Worm (Caenorhabditis elegans) whole organism, L3 larva: Measurements from ENCODE around the gene hlh-25.

ENCODE experiments used
- ZK546.5 ChIP-seq: sonication (generic microtip); optimal IDR thresholded peaks from 2 replicates; lab custom pipeline; 2017; ENCODE audit warnings: missing biosample characterization, missing genetic modification characterization
- aly-2 ChIP-seq: fragments of 150-350 bp; optimal IDR thresholded peaks from 2 replicates; lab custom pipeline; 2014; ENCODE audit warnings: missing biosample characterization, missing genetic modification characterization
- ceh-16 ChIP-seq: sonication (generic microtip); optimal IDR thresholded peaks from 2 replicates; lab custom pipeline; 2017; ENCODE audit warnings: missing biosample characterization, missing genetic modification characterization
- ceh-28 ChIP-seq: fragments of 150-350 bp; optimal IDR thresholded peaks from 2 replicates; lab custom pipeline; 2014; ENCODE audit warnings: missing biosample characterization, missing genetic modification reagents, missing genetic modification characterization
- ceh-9 ChIP-seq: sonication (generic microtip); optimal IDR thresholded peaks from 2 replicates; lab custom pipeline; 2018; ENCODE audit warnings: missing biosample characterization, missing genetic modification characterization
- elt-1 ChIP-seq: fragments of 150-350 bp; optimal IDR thresholded peaks from 2 replicates; lab custom pipeline; 2014; ENCODE audit warnings: missing biosample characterization, missing genetic modification characterization
- elt-2 ChIP-seq: sonication (generic microtip); optimal IDR thresholded peaks from 2 replicates; lab custom pipeline; 2016; ENCODE audit warnings: missing genetic modification reagents, mild to moderate bottlenecking, missing genetic modification characterization, missing compliant biosample characterization
- fkh-10 ChIP-seq: sonication (generic microtip); optimal IDR thresholded peaks from 2 replicates; lab custom pipeline; 2017; ENCODE audit warnings: missing biosample characterization, missing genetic modification reagents, missing genetic modification characterization
- fkh-2 ChIP-seq: fragments of 150-350 bp; optimal IDR thresholded peaks from 2 replicates; lab custom pipeline; 2014; ENCODE audit warnings: missing biosample characterization, missing genetic modification reagents, missing genetic modification characterization
- fos-1 ChIP-seq: fragments of 150-350 bp; optimal IDR thresholded peaks from 2 replicates; lab custom pipeline; 2014; ENCODE audit warnings: missing biosample characterization, missing genetic modification characterization
- lin-15B ChIP-seq: fragments of 150-350 bp; optimal IDR thresholded peaks from 2 replicates; lab custom pipeline; 2014; ENCODE audit warnings: missing biosample characterization, missing genetic modification characterization
- lin-39 ChIP-seq: fragments of 150-350 bp; optimal IDR thresholded peaks from 2 replicates; lab custom pipeline; 2018; ENCODE audit warnings: missing biosample characterization, missing genetic modification reagents, missing genetic modification characterization
- mml-1 ChIP-seq: fragments of 150-350 bp; sonication (generic microtip); optimal IDR thresholded peaks from 3 replicates; lab custom pipeline; 2014; ENCODE audit warnings: missing biosample characterization, missing genetic modification characterization
- nfya-1 ChIP-seq: sonication (generic microtip); optimal IDR thresholded peaks from 2 replicates; lab custom pipeline; 2017; ENCODE audit warnings: missing genetic modification characterization, mild to moderate bottlenecking, missing compliant biosample characterization, antibody characterized with exemption, moderate library complexity; ENCODE audit not compliant: insufficient read depth
- nhr-12 ChIP-seq: fragments of 150-350 bp; optimal IDR thresholded peaks from 2 replicates; lab custom pipeline; 2014; ENCODE audit warnings: missing biosample characterization, missing genetic modification characterization
- nhr-237 ChIP-seq: fragments of 150-350 bp; optimal IDR thresholded peaks from 2 replicates; lab custom pipeline; 2014; ENCODE audit warnings: missing biosample characterization, missing genetic modification characterization
- nhr-25 ChIP-seq: sonication (generic microtip); optimal IDR thresholded peaks from 2 replicates; lab custom pipeline; 2017; ENCODE audit warnings: missing biosample characterization, missing genetic modification characterization
- nhr-43 ChIP-seq: sonication (generic microtip); optimal IDR thresholded peaks from 2 replicates; lab custom pipeline; 2016; ENCODE audit warnings: mild to moderate bottlenecking, missing genetic modification characterization, missing compliant biosample characterization; ENCODE audit not compliant: poor library complexity, severe bottlenecking
- nhr-76 ChIP-seq: fragments of 150-350 bp; sonication (generic microtip); optimal IDR thresholded peaks from 5 replicates; lab custom pipeline; 2014; ENCODE audit warnings: missing biosample characterization, missing genetic modification characterization
- nhr-77 ChIP-seq: fragments of 150-350 bp; optimal IDR thresholded peaks from 2 replicates; lab custom pipeline; 2014; ENCODE audit warnings: missing biosample characterization, missing genetic modification characterization
- pha-4 ChIP-seq: fragments of 150-350 bp; optimal IDR thresholded peaks from 2 replicates; lab custom pipeline; 2014; ENCODE audit warnings: missing biosample characterization, missing genetic modification reagents, missing genetic modification characterization
- pqm-1 ChIP-seq: fragments of 150-350 bp; optimal IDR thresholded peaks from 2 replicates; lab custom pipeline; 2017; ENCODE audit warnings: missing biosample characterization, missing genetic modification characterization, inconsistent platforms
- skn-1 ChIP-seq: fragments of 150-350 bp; optimal IDR thresholded peaks from 2 replicates; lab custom pipeline; 2014; ENCODE audit warnings: missing biosample characterization, missing genetic modification characterization
- snpc-4 ChIP-seq: fragments of 150-350 bp; optimal IDR thresholded peaks from 2 replicates; lab custom pipeline; 2014; ENCODE audit warnings: missing biosample characterization, missing genetic modification characterization
- tbx-2 ChIP-seq: sonication (generic microtip); optimal IDR thresholded peaks from 2 replicates; lab custom pipeline; 2016; ENCODE audit warnings: mild to moderate bottlenecking, missing genetic modification characterization, missing compliant biosample characterization
- unc-39 ChIP-seq: sonication (generic microtip); optimal IDR thresholded peaks from 4 replicates; lab custom pipeline; 2017; ENCODE audit warnings: missing biosample characterization, missing genetic modification characterization
- unc-62 ChIP-seq: fragments of 150-350 bp; sonication (generic microtip); optimal IDR thresholded peaks from 4 replicates; lab custom pipeline; 2014; ENCODE audit warnings: missing biosample characterization, missing genetic modification reagents, missing genetic modification characterization
- ztf-11 ChIP-seq: fragments of 150-350 bp; optimal IDR thresholded peaks from 2 replicates; lab custom pipeline; 2014; ENCODE audit warnings: missing biosample characterization, missing genetic modification characterization

Gene hlh-25

DNA sequence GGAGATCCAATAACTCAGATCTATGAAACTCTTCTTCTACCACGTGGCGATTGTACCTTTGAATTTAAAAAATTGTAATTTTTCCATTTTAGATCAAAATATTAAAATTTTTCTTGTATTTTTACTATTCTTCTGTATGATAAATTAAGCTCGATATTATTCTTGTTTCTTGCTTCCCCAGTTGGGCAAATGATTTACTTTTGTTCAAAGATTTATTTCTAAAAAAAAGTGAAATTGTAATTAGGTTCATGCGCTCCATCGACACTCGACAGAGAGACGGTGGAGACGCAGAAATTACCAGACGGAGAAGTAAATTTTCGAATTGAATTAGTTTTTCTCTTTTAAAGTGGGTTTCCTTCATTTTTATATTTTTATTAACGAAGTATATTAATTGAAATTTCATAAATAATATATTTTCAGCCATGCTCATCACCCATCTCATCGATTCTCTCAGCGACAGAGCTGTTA, 29.2 kb upstream of the hlh-25 start, which contains the start of gene npp-24:
Gene npp-24 (plus strand): TSS at position 51 of the 468 bp plus-strand sequence.
- peak; percentile 27 for TF ChIP-seq pha-4 (tag; lab: Kevin White, UChicago)
- TF ChIP-seq nhr-76 (tag; lab: Kevin White, UChicago): no peak
- TF ChIP-seq aly-2 (tag; lab: Kevin White, UChicago): no peak
- no peak for TF ChIP-seq nhr-12 (tag; lab: Kevin White, UChicago)
- TF ChIP-seq lin-15B (tag; lab: Kevin White, UChicago): peak; percentile 1
- TF ChIP-seq nhr-77: no peak
- TF ChIP-seq snpc-4: no peak
- TF ChIP-seq elt-2 (tag; lab: Kevin White, UChicago): peak; percentile 23
- TF ChIP-seq unc-39: no peak
- no peak for TF ChIP-seq mml-1 (tag; lab: Kevin White, UChicago)
- no peak for TF ChIP-seq fkh-10 (GFP tag; lab: Kevin White, UChicago)
- TF ChIP-seq pqm-1 (tag; lab: Kevin White, UChicago): no peak
- TF ChIP-seq ceh-28 (tag; lab: Kevin White, UChicago): no peak
- TF ChIP-seq tbx-2: no peak
- no peak for TF ChIP-seq skn-1
- TF ChIP-seq unc-62 (GFP tag; lab: Kevin White, UChicago): no peak
- TF ChIP-seq nhr-237 (tag; lab: Kevin White, UChicago): no peak
- no peak for TF ChIP-seq ceh-9 (tag; lab: Kevin White, UChicago)
- no peak for TF ChIP-seq nhr-43 (tag; lab: Kevin White, UChicago)
- no peak for TF ChIP-seq fos-1
- no peak for TF ChIP-seq elt-1 (tag; lab: Kevin White, UChicago)

DNA sequence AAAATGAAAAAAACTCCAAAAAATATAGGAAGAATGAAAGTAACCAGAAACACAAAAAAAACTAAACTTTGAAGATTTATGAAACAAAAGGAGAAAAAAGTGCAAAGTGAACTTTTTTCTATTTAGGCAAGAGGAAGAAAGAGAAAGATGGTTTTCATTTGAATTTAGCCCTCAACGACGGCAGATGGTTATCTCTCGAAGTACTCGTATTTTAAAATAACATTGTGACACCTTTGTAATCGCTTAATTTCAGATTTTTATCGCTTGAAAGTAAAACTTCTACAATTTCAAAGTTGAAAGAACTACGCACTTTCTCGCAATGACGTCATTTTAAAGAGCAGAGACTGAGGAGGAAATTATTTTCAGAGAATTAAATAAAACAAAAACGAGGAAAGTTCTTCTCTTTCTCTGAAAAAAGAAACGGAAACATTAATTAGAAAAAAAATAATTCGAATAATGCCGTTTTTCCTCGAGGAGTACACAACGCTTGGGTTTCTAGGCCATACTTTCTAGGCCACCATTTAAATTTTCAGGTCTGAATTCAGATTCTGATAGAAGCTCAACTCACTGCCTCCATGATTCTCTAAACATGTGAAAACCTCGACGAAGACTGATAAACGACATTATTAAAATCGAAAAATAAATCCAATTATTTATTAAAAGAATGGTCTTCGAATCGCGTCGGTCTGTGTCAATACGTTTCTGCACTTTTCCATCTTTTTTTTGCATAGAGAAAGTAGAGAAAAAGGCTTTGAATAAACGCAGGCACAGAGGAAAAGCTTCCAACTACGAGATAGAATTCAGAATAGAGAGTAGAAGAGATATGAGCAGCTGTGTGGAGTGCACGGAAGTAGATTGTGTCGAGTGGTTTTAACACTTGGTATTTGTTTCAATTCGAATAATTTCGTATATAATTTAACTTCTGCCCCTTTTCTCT, 23.4 kb upstream of the hlh-25 start:
- TF ChIP-seq lin-15B (tag; lab: Kevin White, UChicago) (peak; percentile 2), nhr-12 (tag; lab: Kevin White, UChicago) (no peak), lin-39 (tag; lab: Kevin White, UChicago) (no peak), pha-4 (tag; lab: Kevin White, UChicago) (peak; percentile 38), nfya-1 (tag; lab: Kevin White, UChicago) (peak; percentile 64), elt-1 (tag; lab: Kevin White, UChicago) (peak; percentile 63), snpc-4 (no peak), nhr-25 (peak; percentile 39)
- TF ChIP-seq, all 47 proteins: peak for 5

DNA sequence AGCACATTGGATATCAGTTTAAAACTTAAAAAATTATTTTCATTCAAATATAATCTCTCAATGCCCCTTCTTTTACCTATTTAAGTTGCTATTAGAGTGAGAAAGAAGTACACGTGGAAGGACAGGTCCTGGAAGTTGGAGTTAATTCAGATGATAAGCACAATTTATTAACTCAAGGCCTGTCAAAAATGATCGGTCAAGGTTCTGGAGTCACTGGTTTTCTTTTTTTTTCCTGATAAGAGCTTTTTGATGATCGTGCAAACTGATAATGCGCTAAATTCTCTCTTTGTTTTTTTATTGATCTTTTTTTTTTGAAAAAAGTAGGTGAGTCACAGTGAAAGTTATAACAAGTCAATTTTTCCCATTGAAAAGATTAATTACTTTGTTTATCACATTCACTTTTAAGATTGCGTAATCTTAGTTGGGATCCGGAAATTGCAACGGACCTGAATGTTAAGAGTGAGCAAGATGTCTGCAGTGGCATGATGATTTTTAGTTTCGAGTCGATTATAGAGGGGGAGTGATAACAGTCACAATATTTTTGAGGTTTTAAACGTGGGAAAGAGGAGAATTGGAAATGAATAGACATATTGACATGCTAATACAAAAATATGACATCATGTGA, 22.5 kb upstream of the hlh-25 start:
- TF ChIP-seq lin-15B (tag; lab: Kevin White, UChicago) (no peak), pqm-1 (tag; lab: Kevin White, UChicago) (peak; percentile 68), elt-2 (tag; lab: Kevin White, UChicago) (peak; percentile 100)

DNA sequence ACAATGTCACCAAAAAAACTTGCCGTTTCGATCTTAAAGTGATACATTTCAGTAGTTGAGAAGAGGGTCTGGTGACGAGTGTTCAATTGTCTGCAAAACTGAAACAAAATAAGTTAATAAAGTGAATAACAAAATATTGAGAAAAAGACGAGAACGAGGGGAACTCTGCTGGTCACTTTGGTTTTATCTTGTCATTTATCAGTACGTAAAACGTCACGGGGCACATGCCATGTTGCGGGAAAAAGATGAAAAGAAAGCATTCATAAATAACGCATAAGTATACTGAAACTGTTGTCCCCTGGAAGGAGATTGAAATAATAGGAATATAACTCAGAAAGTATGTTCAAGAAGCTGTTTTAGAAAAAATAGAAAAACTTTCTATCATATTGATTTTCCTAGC, 20.2 kb upstream of the hlh-25 start, which contains the start of gene sahd-1:
Gene sahd-1 (minus strand): TSS at position 100 of the 400 bp plus-strand sequence.
- TF ChIP-seq mml-1 (tag; lab: Kevin White, UChicago) (no peak), ZK546.5 (tag; lab: Kevin White, UChicago) (no peak), nhr-77 (no peak), unc-62 (GFP tag; lab: Kevin White, UChicago) (no peak), elt-2 (tag; lab: Kevin White, UChicago) (peak; percentile 64), pqm-1 (tag; lab: Kevin White, UChicago) (peak; percentile 38), ceh-16 (no peak), fkh-2 (tag; lab: Kevin White, UChicago) (no peak)

DNA sequence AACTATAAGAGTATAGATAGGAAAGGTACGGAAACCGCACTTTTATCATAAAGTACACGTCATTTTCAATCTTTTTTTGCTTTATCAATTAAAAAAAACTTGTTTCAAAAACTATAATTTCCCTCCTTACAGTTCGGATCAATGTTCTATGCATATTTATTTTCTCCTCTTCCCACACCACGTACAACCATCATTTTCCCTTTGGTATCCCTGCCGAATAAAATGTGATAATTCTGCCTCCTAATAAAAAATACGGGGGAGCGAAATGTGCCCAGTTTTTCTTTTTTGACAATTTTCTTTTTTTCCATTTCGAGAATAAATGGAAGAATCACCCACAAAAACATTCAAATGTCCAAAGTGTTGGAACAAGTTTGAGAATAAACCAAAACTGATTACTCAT, 19.5 kb upstream of the hlh-25 start, which contains the start of gene ZK177.3:
Gene ZK177.3 (plus strand): TSS at position 301 of the 400 bp plus-strand sequence.
- TF ChIP-seq ceh-28 (tag; lab: Kevin White, UChicago): no peak
- TF ChIP-seq pqm-1 (tag; lab: Kevin White, UChicago): no peak
- TF ChIP-seq ztf-11 (tag; lab: Kevin White, UChicago): no peak
- no peak for TF ChIP-seq nhr-43 (tag; lab: Kevin White, UChicago)
- peak; percentile 65 for TF ChIP-seq elt-2 (tag; lab: Kevin White, UChicago)
